Worm (Caenorhabditis elegans): ENCODE results near the gene piki-1.

ce11 chrX:15188510-15188909 is 57.7 kb downstream of the piki-1 start:
- TF ChIP-seq nhr-28 (tag; optimal IDR thresholded peaks at IDR 0.05) (no peak), nhr-41 (GFP tag; IDR thresholded peaks at IDR 0.05) (no peak), nhr-237 (tag; optimal IDR thresholded peaks at IDR 0.05) (no peak), ZK546.5 (tag; optimal IDR thresholded peaks at IDR 0.05) (no peak), lin-13 (GFP tag; optimal IDR thresholded peaks at IDR 0.05) (no peak), unc-62 (GFP tag; optimal IDR thresholded peaks at IDR 0.05 in 1 of 2) (no peak), unc-62 (tag; optimal IDR thresholded peaks at IDR 0.05) (no peak), ces-1 (GFP tag; optimal IDR thresholded peaks at IDR 0.05) (no peak), ama-1 (optimal IDR thresholded peaks at IDR 0.05) (no peak), daf-12 (tag; optimal IDR thresholded peaks at IDR 0.05) (no peak)

Data from whole organism, L4 larva.